Fruit fly (Drosophila melanogaster) whole organism, embryonic: ENCODE measurements around the gene CG43799.

Experiments
- CG10321 ChIP-seq: fragments of 200-800 bp; sonication (Bioruptor generic); IDR thresholded peaks from 2 replicates; pipeline ENCODE4 v1.3.6; 2022; ENCODE audit warnings: missing biosample characterization, missing genetic modification characterization
- CG11093 ChIP-seq: fragments of 200-800 bp; sonication (Bioruptor generic); IDR thresholded peaks from 3 replicates; pipeline ENCODE4 v1.3.6; 2022; ENCODE audit warnings: missing biosample characterization, missing genetic modification characterization
- CG12236 ChIP-seq: fragments of 200-800 bp; sonication (Bioruptor generic); optimal IDR thresholded peaks from 2 replicates; lab custom pipeline; 2016; ENCODE audit warnings: missing biosample characterization, missing genetic modification characterization
- MESR4 ChIP-seq: fragments of 200-800 bp; sonication (Bioruptor generic); optimal IDR thresholded peaks from 2 replicates; lab custom pipeline; 2018; ENCODE audit warnings: missing biosample characterization, mild to moderate bottlenecking, missing genetic modification characterization, moderate library complexity
- Med ChIP-seq: fragments of 200-800 bp; sonication (Bioruptor generic); peaks from one replicate; lab custom pipeline; 2016; ENCODE audit warnings: missing biosample characterization, missing genetic modification characterization, mild to moderate bottlenecking, inconsistent platforms, moderate library complexity
- Oaz ChIP-seq: fragments of 200-800 bp; sonication (Bioruptor generic); IDR thresholded peaks from 2 replicates; pipeline ENCODE4 v1.3.6; 2022; ENCODE audit warnings: missing biosample characterization, missing genetic modification characterization
- amos ChIP-seq: fragments of 200-800 bp; sonication (Bioruptor generic); IDR thresholded peaks from 2 replicates; pipeline ENCODE4 v1.3.6; 2022; ENCODE audit warnings: missing biosample characterization, missing genetic modification characterization; ENCODE audit not compliant: partially characterized antibody
- h ChIP-seq: fragments of >200 bp; optimal IDR thresholded peaks from 2 replicates; lab custom pipeline; 2017
- odd ChIP-seq: fragments of 200-800 bp; sonication (Bioruptor generic); optimal IDR thresholded peaks from 2 replicates; lab custom pipeline; 2017; ENCODE audit warnings: missing biosample characterization, mild to moderate bottlenecking, missing genetic modification characterization

DNA sequence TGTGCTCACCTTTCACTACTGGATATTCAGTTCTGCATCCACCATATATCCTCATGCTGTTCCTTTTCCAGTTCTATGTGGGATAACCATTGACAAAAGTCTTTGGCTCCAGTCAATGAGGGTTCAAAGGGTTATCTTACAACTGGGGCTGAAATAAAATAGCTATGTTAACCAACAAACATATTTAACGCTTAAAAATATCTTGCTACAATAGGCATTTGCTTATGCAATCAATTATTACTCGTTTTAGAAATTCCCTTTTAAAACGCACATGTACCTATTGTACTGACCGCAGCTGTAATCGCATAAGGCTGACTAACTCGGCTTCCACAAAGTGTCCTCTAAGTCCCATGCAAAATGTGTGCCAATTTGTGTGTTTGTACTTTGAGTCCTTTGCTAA, 48.3 kb upstream of the CG43799 start:
- TF ChIP-seq CG12236 (GFP tag; lab: Kevin White, UChicago) (no peak), h (lab: Kevin White, UChicago) (no peak), CG10321 (GFP tag; lab: Robert Waterston, UW) (no peak), Oaz (GFP tag; lab: Robert Waterston, UW) (no peak), amos (GFP tag; lab: Robert Waterston, UW) (no peak), CG11093 (GFP tag; lab: Robert Waterston, UW) (no peak), Med (GFP tag; lab: Kevin White, UChicago) (no peak), odd (GFP tag; lab: Kevin White, UChicago) (no peak), MESR4 (GFP tag; lab: Kevin White, UChicago) (no peak)
